Worm (Caenorhabditis elegans) whole organism, early embryonic: ENCODE results near the gene grsp-2.

Source experiments
- B0310.2 ChIP-seq: sonication (generic microtip); optimal IDR thresholded peaks from 2 replicates; lab custom pipeline; 2016; ENCODE audit warnings: mild to moderate bottlenecking, missing genetic modification characterization, missing compliant biosample characterization
- aly-1 ChIP-seq: sonication (generic microtip); optimal IDR thresholded peaks from 2 replicates; lab custom pipeline; 2016; ENCODE audit warnings: missing genetic modification characterization, missing compliant biosample characterization
- ama-1 ChIP-seq: fragments of 150-350 bp; optimal IDR thresholded peaks from 2 replicates; lab custom pipeline; 2014
- ceh-36 ChIP-seq: sonication (generic microtip); optimal IDR thresholded peaks from 2 replicates; lab custom pipeline; 2016; ENCODE audit warnings: missing genetic modification characterization, inconsistent platforms, missing compliant biosample characterization
- ets-7 ChIP-seq: sonication (generic microtip); optimal IDR thresholded peaks from 2 replicates; lab custom pipeline; 2016; ENCODE audit warnings: missing genotype, missing genetic modification characterization, missing compliant biosample characterization
- flt-1 ChIP-seq: fragments of 200-800 bp; sonication (Bioruptor generic); IDR thresholded peaks from 2 replicates; pipeline ENCODE4 v1.3.6; 2022; ENCODE audit warnings: missing genetic modification characterization, missing compliant biosample characterization
- hmg-4 ChIP-seq: fragments of 200-800 bp; sonication (Bioruptor generic); optimal IDR thresholded peaks from 2 replicates; lab custom pipeline; 2018; ENCODE audit warnings: mild to moderate bottlenecking, missing genetic modification characterization, missing compliant biosample characterization
- hnd-1 ChIP-seq: sonication (generic microtip); optimal IDR thresholded peaks from 2 replicates; lab custom pipeline; 2016; ENCODE audit warnings: missing genetic modification characterization, missing compliant biosample characterization
- pes-1 ChIP-seq: fragments of 200-800 bp; sonication (Bioruptor generic); IDR thresholded peaks from 2 replicates; pipeline ENCODE4 v1.3.6; 2022; ENCODE audit warnings: missing genetic modification reagents, missing genetic modification characterization, missing compliant biosample characterization
- scrt-1 ChIP-seq: fragments of 200-800 bp; sonication (Bioruptor generic); IDR thresholded peaks from 2 replicates; pipeline ENCODE4 v1.3.6; 2022; ENCODE audit warnings: missing genetic modification characterization, missing compliant biosample characterization
- sea-1 ChIP-seq: fragments of 200-800 bp; sonication (Bioruptor generic); conservative IDR thresholded peaks from 2 replicates; pipeline ENCODE4 v1.3.6; 2022; ENCODE audit warnings: missing genetic modification characterization, missing compliant biosample characterization
- tbx-11 ChIP-seq: fragments of 200-800 bp; sonication (Bioruptor generic); IDR thresholded peaks from 2 replicates; pipeline ENCODE4 v1.3.6; 2022; ENCODE audit warnings: missing genetic modification characterization, missing compliant biosample characterization
- tbx-37 ChIP-seq: fragments of 200-800 bp; sonication (Bioruptor generic); conservative IDR thresholded peaks from 2 replicates; pipeline ENCODE4 v1.3.6; 2022; ENCODE audit warnings: missing genetic modification reagents, missing genetic modification characterization, missing compliant biosample characterization

DNA sequence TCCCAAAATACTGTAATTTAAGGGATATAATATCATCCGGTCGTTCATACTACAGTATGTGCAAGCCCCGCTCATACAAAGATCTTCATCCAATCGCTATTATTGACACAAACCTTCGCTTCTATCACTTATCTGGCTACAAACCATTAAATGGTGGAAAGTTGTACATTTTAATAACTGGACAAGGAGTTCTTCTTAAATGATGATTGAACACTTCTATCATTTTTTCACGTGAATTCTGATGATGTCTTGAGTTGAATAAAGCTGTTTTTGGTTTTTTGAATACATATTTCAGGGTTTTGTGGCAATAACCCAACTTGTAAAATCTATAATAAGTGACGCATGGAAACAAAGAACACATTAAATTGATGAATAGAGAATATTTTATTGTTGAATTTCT, 6.5 kb downstream of the grsp-2 start:
- TF ChIP-seq ama-1 (no peak), B0310.2 (tag; lab: Kevin White, UChicago) (no peak), flt-1 (no peak), hmg-4 (GFP tag; lab: Kevin White, UChicago) (no peak), ets-7 (tag; lab: Kevin White, UChicago) (no peak), hnd-1 (tag; lab: Kevin White, UChicago) (no peak), aly-1 (tag; lab: Kevin White, UChicago) (no peak), tbx-37 (GFP tag; lab: Robert Waterston, UW) (no peak), pes-1 (GFP tag; lab: Robert Waterston, UW) (no peak), tbx-11 (GFP tag; lab: Robert Waterston, UW) (no peak), ceh-36 (tag; lab: Kevin White, UChicago) (no peak), sea-1 (GFP tag; lab: Robert Waterston, UW) (no peak), scrt-1 (GFP tag; lab: Robert Waterston, UW) (no peak)
